Fruit fly (Drosophila melanogaster): ENCODE results near the gene Spn.

DNA sequence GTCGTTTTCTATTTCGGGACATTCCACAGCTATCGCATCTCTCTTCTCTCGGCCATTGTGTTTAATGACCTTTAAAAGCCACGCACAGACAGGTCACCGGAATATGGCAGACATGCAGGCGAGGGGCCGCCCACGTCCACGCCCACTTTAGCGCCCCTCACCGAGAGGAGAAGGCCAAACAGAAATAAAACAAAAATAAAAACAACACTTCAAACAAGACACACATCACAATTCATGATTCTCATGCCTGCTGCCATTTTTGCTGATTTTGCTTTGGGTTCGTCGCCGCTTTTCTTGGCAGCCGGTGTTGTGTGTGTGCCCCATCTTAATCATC is 29.4 kb upstream of the Spn start:
- TF ChIP-seq CG14655 (GFP tag; optimal IDR thresholded peaks at IDR 0.05) (no peak), Ets98B (GFP tag; IDR thresholded peaks at IDR 0.05) (no peak), fd96Ca (GFP tag; IDR thresholded peaks at IDR 0.05) (no peak), CG34367 (tag; optimal IDR thresholded peaks at IDR 0.05) (no peak), EcR (GFP tag; optimal IDR thresholded peaks at IDR 0.05) (peak; percentile 79), CG10348 (GFP tag; IDR thresholded peaks at IDR 0.05) (no peak)

All from whole organism, pupa.